Worm (Caenorhabditis elegans) whole organism, early embryonic: ENCODE data around the gene C09B9.7.
"Not testable (repeated sequence)": the region's sequence is repeated elsewhere in the genome, so short reads cannot be mapped to it uniquely, and the experiment has no call there.

ENCODE experiments used
- aly-1 ChIP-seq: sonication (generic microtip); optimal IDR thresholded peaks from 2 replicates; lab custom pipeline; 2016; ENCODE audit warnings: missing genetic modification characterization, missing compliant biosample characterization
- ama-1 ChIP-seq: fragments of 150-350 bp; optimal IDR thresholded peaks from 2 replicates; lab custom pipeline; 2014
- hmbx-1 ChIP-seq: sonication (generic microtip); optimal IDR thresholded peaks from 2 replicates; lab custom pipeline; 2016; ENCODE audit warnings: mild to moderate bottlenecking, missing genetic modification characterization, missing compliant biosample characterization
- pes-1 ChIP-seq: fragments of 200-800 bp; sonication (Bioruptor generic); IDR thresholded peaks from 2 replicates; pipeline ENCODE4 v1.3.6; 2022; ENCODE audit warnings: missing genetic modification reagents, missing genetic modification characterization, missing compliant biosample characterization

- TF ChIP-seq pes-1 (GFP tag; lab: Robert Waterston, UW); ama-1; aly-1 (tag; lab: Kevin White, UChicago); hmbx-1: not testable (repeated sequence)
Observed at ce11 chrIV:5066887-5067286, 6.0 kb upstream of the C09B9.7 start, which contains the start of gene ttbk-2.2.
